Worm (Caenorhabditis elegans) whole organism, midembryonic: ENCODE measurements around the gene snb-7.

Experiments
- T22C8.4 ChIP-seq: fragments of 200-800 bp; sonication (Bioruptor generic); IDR thresholded peaks from 2 replicates; pipeline ENCODE4 v1.3.6; 2022; ENCODE audit warnings: missing genetic modification characterization, missing compliant biosample characterization
- flt-1 ChIP-seq: fragments of 200-800 bp; sonication (Bioruptor generic); IDR thresholded peaks from 2 replicates; pipeline ENCODE4 v1.3.6; 2022; ENCODE audit warnings: missing genetic modification characterization, missing compliant biosample characterization
- klf-2 ChIP-seq: fragments of 200-800 bp; sonication (Bioruptor generic); conservative IDR thresholded peaks from 2 replicates; pipeline ENCODE4 v1.3.6; 2022; ENCODE audit warnings: missing genetic modification reagents, missing genetic modification characterization, missing compliant biosample characterization
- med-1 ChIP-seq: sonication (generic microtip); optimal IDR thresholded peaks from 2 replicates; lab custom pipeline; 2017; ENCODE audit warnings: missing genetic modification characterization, mild to moderate bottlenecking, missing compliant biosample characterization, antibody characterized with exemption, missing genetic modification reagents; ENCODE audit not compliant: insufficient read depth
- ref-1 ChIP-seq: fragments of 200-800 bp; sonication (Bioruptor generic); conservative IDR thresholded peaks from 2 replicates; pipeline ENCODE4 v1.3.6; 2022; ENCODE audit warnings: missing genetic modification reagents, missing genetic modification characterization, missing compliant biosample characterization
- tab-1 ChIP-seq: fragments of 200-800 bp; sonication (Bioruptor generic); IDR thresholded peaks from 2 replicates; pipeline ENCODE4 v1.3.6; 2022; ENCODE audit warnings: missing genetic modification characterization, missing compliant biosample characterization
- ztf-23 ChIP-seq: fragments of 200-800 bp; sonication (Bioruptor generic); IDR thresholded peaks from 2 replicates; pipeline ENCODE4 v1.3.6; 2022; ENCODE audit warnings: missing genetic modification reagents, missing genetic modification characterization, missing compliant biosample characterization

ce11 chrIV:12584146-12584545 lies 23.5 kb downstream of the snb-7 start:
- TF ChIP-seq flt-1 (GFP tag; lab: Robert Waterston, UW) (no peak), klf-2 (GFP tag; lab: Robert Waterston, UW) (no peak), ref-1 (0 out of 2 replicates have a peak, but pooled peaks have one; percentile 44), ztf-23 (GFP tag; lab: Robert Waterston, UW) (0 out of 2 replicates have a peak, but pooled peaks have one; percentile 6), med-1 (GFP tag; lab: Kevin White, UChicago) (no peak), T22C8.4 (GFP tag; lab: Robert Waterston, UW) (no peak), tab-1 (GFP tag; lab: Robert Waterston, UW) (no peak)
